Fruit fly (Drosophila melanogaster): ENCODE results near the gene Trf4-1.
A peak's percentile ranks its signal among the peaks of the same experiment; 100 is the strongest.

DNA sequence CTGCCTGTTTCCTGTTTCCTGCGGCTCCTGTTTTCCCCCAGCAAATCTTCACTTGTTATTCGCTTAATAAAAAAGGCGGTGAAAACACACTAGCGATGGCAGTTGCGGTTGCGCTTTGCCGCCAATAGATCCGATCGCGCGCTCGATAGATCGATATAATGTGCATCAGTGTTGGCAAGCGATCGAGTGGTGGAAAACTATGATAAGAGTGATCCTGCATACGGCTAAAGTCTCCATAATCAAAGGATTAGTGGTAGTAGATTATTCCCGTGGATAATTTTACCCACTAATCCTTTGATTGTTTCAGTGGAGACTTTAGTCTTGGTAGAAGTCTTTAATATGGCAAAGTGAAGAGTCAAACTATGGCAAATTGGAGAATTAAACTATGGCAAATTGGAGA is 46.1 kb downstream of the Trf4-1 start, which contains the start of gene Caf1-180:
- TF ChIP-seq Gug (GFP tag; IDR thresholded peaks at IDR 0.05) (no peak), CG6163 (GFP tag; IDR thresholded peaks at IDR 0.05) (0 out of 3 replicates have a peak, but pooled peaks have one; percentile 22), Eip93F (GFP tag; optimal IDR thresholded peaks at IDR 0.05) (no peak), acj6 (GFP tag; optimal IDR thresholded peaks at IDR 0.05) (no peak), esn (GFP tag; optimal IDR thresholded peaks at IDR 0.05) (no peak), CG15336 (GFP tag; IDR thresholded peaks at IDR 0.05) (no peak), dac (GFP tag; optimal IDR thresholded peaks at IDR 0.05) (no peak), Hr38 (GFP tag; optimal IDR thresholded peaks at IDR 0.05) (no peak), CG1621 (tag; optimal IDR thresholded peaks at IDR 0.05) (no peak), Ets21C (GFP tag; optimal IDR thresholded peaks at IDR 0.05) (no peak)
